Worm (Caenorhabditis elegans) whole organism, early embryonic: ENCODE results near the gene irg-6.

ENCODE experiments used
- aly-1 ChIP-seq: sonication (generic microtip); optimal IDR thresholded peaks from 2 replicates; lab custom pipeline; 2016; ENCODE audit warnings: missing genetic modification characterization, missing compliant biosample characterization
- ama-1 ChIP-seq: fragments of 150-350 bp; optimal IDR thresholded peaks from 2 replicates; lab custom pipeline; 2014
- hmbx-1 ChIP-seq: sonication (generic microtip); optimal IDR thresholded peaks from 2 replicates; lab custom pipeline; 2016; ENCODE audit warnings: mild to moderate bottlenecking, missing genetic modification characterization, missing compliant biosample characterization
- sea-1 ChIP-seq: fragments of 200-800 bp; sonication (Bioruptor generic); conservative IDR thresholded peaks from 2 replicates; pipeline ENCODE4 v1.3.6; 2022; ENCODE audit warnings: missing genetic modification characterization, missing compliant biosample characterization

ce11 chrIV:12962564-12962963 is 47.8 kb upstream of the irg-6 start, which contains the start of gene F55G11.8:
- TF ChIP-seq aly-1 (tag; lab: Kevin White, UChicago) (no peak), sea-1 (GFP tag; lab: Robert Waterston, UW) (no peak), ama-1 (lab: Kevin White, UChicago) (no peak), hmbx-1 (tag; lab: Kevin White, UChicago) (no peak)
